Fruit fly (Drosophila melanogaster) whole organism, embryonic: Measurements from ENCODE around the gene CG10345.
A peak's percentile ranks its signal among the peaks of the same experiment; 100 is the strongest.

Experiments
- Atf6 ChIP-seq: fragments of 200-800 bp; sonication (Bioruptor generic); IDR thresholded peaks from 2 replicates; pipeline ENCODE4 v1.3.6; 2022; ENCODE audit warnings: missing biosample characterization, missing genetic modification characterization
- CG10209 ChIP-seq: fragments of 200-800 bp; sonication (Bioruptor generic); optimal IDR thresholded peaks from 3 replicates; lab custom pipeline; 2017; ENCODE audit warnings: missing biosample characterization, mild to moderate bottlenecking, missing genetic modification characterization, missing genetic modification reagents
- CG11696 ChIP-seq: fragments of 200-800 bp; sonication (Bioruptor generic); IDR thresholded peaks from 2 replicates; pipeline ENCODE4 v1.3.6; 2022; ENCODE audit warnings: missing biosample characterization, missing genetic modification characterization
- CG14710 ChIP-seq: fragments of 200-800 bp; sonication (Bioruptor generic); optimal IDR thresholded peaks from 3 replicates; lab custom pipeline; 2019; ENCODE audit warnings: missing biosample characterization, mild to moderate bottlenecking, missing genetic modification characterization, moderate library complexity
- CG1602 ChIP-seq: fragments of 200-800 bp; sonication (Bioruptor generic); optimal IDR thresholded peaks from 3 replicates; lab custom pipeline; 2016; ENCODE audit warnings: missing biosample characterization, missing genetic modification characterization
- CG17361 ChIP-seq: fragments of 200-800 bp; sonication (Bioruptor generic); IDR thresholded peaks from 3 replicates; pipeline ENCODE4 v1.3.6; 2022; ENCODE audit warnings: missing biosample characterization, missing genetic modification characterization
- CG17385 ChIP-seq: fragments of 200-800 bp; sonication (Bioruptor generic); optimal IDR thresholded peaks from 3 replicates; lab custom pipeline; 2018; ENCODE audit warnings: missing biosample characterization, mild to moderate bottlenecking, missing genetic modification characterization
- CG17612 ChIP-seq: fragments of 200-800 bp; sonication (Bioruptor generic); IDR thresholded peaks from 2 replicates; pipeline ENCODE4 v1.3.6; 2022; ENCODE audit warnings: missing biosample characterization, missing genetic modification characterization
- CG1792 ChIP-seq: fragments of 200-800 bp; sonication (Bioruptor generic); optimal IDR thresholded peaks from 2 replicates; lab custom pipeline; 2016; ENCODE audit warnings: missing biosample characterization, missing genetic modification characterization
- CG18011 ChIP-seq: fragments of 200-800 bp; sonication (Bioruptor generic); optimal IDR thresholded peaks from 2 replicates; lab custom pipeline; 2017; ENCODE audit warnings: missing biosample characterization, missing genetic modification characterization, mild to moderate bottlenecking, moderate library complexity, missing genotype
- CG2116 ChIP-seq: fragments of 200-800 bp; sonication (Bioruptor generic); optimal IDR thresholded peaks from 3 replicates; lab custom pipeline; 2018; ENCODE audit warnings: missing biosample characterization, mild to moderate bottlenecking, missing genetic modification characterization
- CG4404 ChIP-seq: fragments of 200-800 bp; sonication (Bioruptor generic); IDR thresholded peaks from 2 replicates; pipeline ENCODE4 v1.3.6; 2022; ENCODE audit warnings: missing biosample characterization, missing genetic modification characterization
- CG6689 ChIP-seq: fragments of 200-800 bp; sonication (Bioruptor generic); IDR thresholded peaks from 2 replicates; pipeline ENCODE4 v1.3.6; 2022; ENCODE audit warnings: missing biosample characterization, missing genetic modification characterization
- CG6765 ChIP-seq: fragments of 200-800 bp; sonication (Bioruptor generic); optimal IDR thresholded peaks from 3 replicates; lab custom pipeline; 2017; ENCODE audit warnings: missing biosample characterization, mild to moderate bottlenecking, missing genetic modification characterization
- CG7928 ChIP-seq: fragments of 200-800 bp; sonication (Bioruptor generic); optimal IDR thresholded peaks from 2 replicates; lab custom pipeline; 2017; ENCODE audit warnings: missing biosample characterization, mild to moderate bottlenecking, missing genetic modification characterization
- CG7987 ChIP-seq: fragments of 200-800 bp; sonication (Bioruptor generic); optimal IDR thresholded peaks from 2 replicates; lab custom pipeline; 2018; ENCODE audit warnings: missing biosample characterization, mild to moderate bottlenecking, missing genetic modification characterization, moderate library complexity
- CG8388 ChIP-seq: fragments of 200-800 bp; sonication (Bioruptor generic); optimal IDR thresholded peaks from 2 replicates; lab custom pipeline; 2019; ENCODE audit warnings: missing biosample characterization, mild to moderate bottlenecking, missing genetic modification characterization, moderate library complexity
- CHES-1-like ChIP-seq: fragments of 200-800 bp; sonication (Bioruptor generic); optimal IDR thresholded peaks from 2 replicates; lab custom pipeline; 2016; ENCODE audit warnings: missing biosample characterization, missing genetic modification characterization
- CoRest ChIP-seq: fragments of 200-800 bp; sonication (Bioruptor generic); optimal IDR thresholded peaks from 3 replicates; lab custom pipeline; 2018; ENCODE audit warnings: missing biosample characterization, mild to moderate bottlenecking, missing genetic modification characterization, moderate library complexity
- Dek ChIP-seq: fragments of 200-800 bp; sonication (Bioruptor generic); optimal IDR thresholded peaks from 3 replicates; lab custom pipeline; 2019; ENCODE audit warnings: missing biosample characterization, mild to moderate bottlenecking, missing genetic modification characterization, moderate library complexity
- Drgx ChIP-seq: fragments of 200-800 bp; sonication (Bioruptor generic); IDR thresholded peaks from 2 replicates; pipeline ENCODE4 v1.3.6; 2022; ENCODE audit warnings: missing biosample characterization, missing genetic modification characterization
- Fer2 ChIP-seq: fragments of 200-800 bp; sonication (Bioruptor generic); optimal IDR thresholded peaks from 2 replicates; lab custom pipeline; 2018; ENCODE audit warnings: missing biosample characterization, mild to moderate bottlenecking, missing genetic modification characterization, moderate library complexity
- Gug ChIP-seq: fragments of 200-800 bp; sonication (Bioruptor generic); IDR thresholded peaks from 4 replicates; pipeline ENCODE4 v1.3.6; 2022; ENCODE audit warnings: missing biosample characterization, missing genetic modification characterization
- Hr39 ChIP-seq: fragments of >200 bp; optimal IDR thresholded peaks from 2 replicates; lab custom pipeline; 2017
- Hsf ChIP-seq: fragments of 200-800 bp; sonication (Bioruptor generic); optimal IDR thresholded peaks from 3 replicates; lab custom pipeline; 2016; ENCODE audit warnings: missing biosample characterization, missing genetic modification characterization
- Meics ChIP-seq: fragments of 200-800 bp; sonication (Bioruptor generic); optimal IDR thresholded peaks from 2 replicates; lab custom pipeline; 2017; ENCODE audit warnings: missing biosample characterization, mild to moderate bottlenecking, missing genetic modification characterization
- Nf-YA ChIP-seq: fragments of 200-800 bp; sonication (Bioruptor generic); IDR thresholded peaks from 2 replicates; pipeline ENCODE4 v1.3.6; 2022; ENCODE audit warnings: missing biosample characterization, missing genetic modification characterization
- Oli ChIP-seq: fragments of 200-800 bp; sonication (Bioruptor generic); optimal IDR thresholded peaks from 2 replicates; lab custom pipeline; 2018; ENCODE audit warnings: missing biosample characterization, mild to moderate bottlenecking, missing genetic modification characterization, moderate library complexity
- Usf ChIP-seq: fragments of 200-800 bp; sonication (Bioruptor generic); optimal IDR thresholded peaks from 2 replicates; lab custom pipeline; 2017; ENCODE audit warnings: missing genotype, missing biosample characterization, missing genetic modification characterization
- YL-1 ChIP-seq: fragments of 200-800 bp; sonication (Bioruptor generic); optimal IDR thresholded peaks from 3 replicates; lab custom pipeline; 2017; ENCODE audit warnings: missing biosample characterization, mild to moderate bottlenecking, missing genetic modification characterization
- cg ChIP-seq: fragments of 200-800 bp; sonication (Bioruptor generic); optimal IDR thresholded peaks from 3 replicates; lab custom pipeline; 2019; ENCODE audit warnings: missing biosample characterization, mild to moderate bottlenecking, missing genetic modification characterization, moderate library complexity
- dan ChIP-seq: fragments of 200-800 bp; sonication (Bioruptor generic); IDR thresholded peaks from 2 replicates; pipeline ENCODE4 v1.3.6; 2022; ENCODE audit warnings: missing biosample characterization, missing genetic modification characterization
- emc ChIP-seq: fragments of 200-800 bp; sonication (Bioruptor generic); optimal IDR thresholded peaks from 2 replicates; lab custom pipeline; 2016; ENCODE audit warnings: missing biosample characterization, missing genetic modification characterization
- ems ChIP-seq: fragments of 200-800 bp; sonication (Bioruptor generic); optimal IDR thresholded peaks from 3 replicates; lab custom pipeline; 2016; ENCODE audit warnings: missing biosample characterization, missing genetic modification characterization
- fru ChIP-seq: fragments of >200 bp; optimal IDR thresholded peaks from 2 replicates; lab custom pipeline; 2017
- gem ChIP-seq: fragments of 200-800 bp; sonication (Bioruptor generic); optimal IDR thresholded peaks from 2 replicates; lab custom pipeline; 2019; ENCODE audit warnings: missing biosample characterization, mild to moderate bottlenecking, missing genetic modification characterization, moderate library complexity
- gsb ChIP-seq: fragments of 200-800 bp; sonication (Bioruptor generic); IDR thresholded peaks from 2 replicates; pipeline ENCODE4 v1.3.6; 2022; ENCODE audit warnings: missing biosample characterization, missing genetic modification characterization
- her ChIP-seq: fragments of 200-800 bp; sonication (Bioruptor generic); optimal IDR thresholded peaks from 2 replicates; lab custom pipeline; 2016; ENCODE audit warnings: missing biosample characterization, missing genetic modification characterization
- hth ChIP-seq: fragments of >200 bp; optimal IDR thresholded peaks from 2 replicates; lab custom pipeline; 2017; ENCODE audit warnings: inconsistent platforms
- jumu ChIP-seq: fragments of 200-800 bp; sonication (Bioruptor generic); optimal IDR thresholded peaks from 3 replicates; lab custom pipeline; 2016; ENCODE audit warnings: missing biosample characterization, missing genetic modification characterization
- klu ChIP-seq: fragments of 200-800 bp; sonication (Bioruptor generic); IDR thresholded peaks from 2 replicates; pipeline ENCODE4 v1.3.6; 2022; ENCODE audit warnings: missing biosample characterization, missing genetic modification characterization
- luna ChIP-seq: fragments of 200-800 bp; sonication (Bioruptor generic); optimal IDR thresholded peaks from 2 replicates; lab custom pipeline; 2016; ENCODE audit warnings: missing biosample characterization, missing genetic modification characterization
- mld ChIP-seq: fragments of 200-800 bp; sonication (Bioruptor generic); IDR thresholded peaks from 3 replicates; pipeline ENCODE4 v1.3.6; 2022; ENCODE audit warnings: missing biosample characterization, missing genetic modification characterization; ENCODE audit not compliant: partially characterized antibody
- odd ChIP-seq: fragments of 200-800 bp; sonication (Bioruptor generic); optimal IDR thresholded peaks from 2 replicates; lab custom pipeline; 2017; ENCODE audit warnings: missing biosample characterization, mild to moderate bottlenecking, missing genetic modification characterization
- sd ChIP-seq: fragments of 200-800 bp; sonication (Bioruptor generic); optimal IDR thresholded peaks from 3 replicates; lab custom pipeline; 2018; ENCODE audit warnings: missing biosample characterization, mild to moderate bottlenecking, missing genetic modification characterization, moderate library complexity
- seq ChIP-seq: fragments of 200-800 bp; sonication (Bioruptor generic); IDR thresholded peaks from 2 replicates; pipeline ENCODE4 v1.3.6; 2022; ENCODE audit warnings: missing biosample characterization, missing genetic modification characterization
- slou ChIP-seq: fragments of 200-800 bp; sonication (Bioruptor generic); optimal IDR thresholded peaks from 3 replicates; lab custom pipeline; 2016; ENCODE audit warnings: missing biosample characterization, missing genetic modification characterization
- tio ChIP-seq: fragments of 200-800 bp; sonication (Bioruptor generic); optimal IDR thresholded peaks from 2 replicates; lab custom pipeline; 2017; ENCODE audit warnings: missing biosample characterization, missing genetic modification characterization, inconsistent platforms
- vvl ChIP-seq: fragments of 200-800 bp; sonication (Bioruptor generic); IDR thresholded peaks from 2 replicates; pipeline ENCODE4 v1.3.6; 2022; ENCODE audit warnings: missing biosample characterization, missing genetic modification characterization
- zen2 ChIP-seq: fragments of 200-800 bp; sonication (Bioruptor generic); IDR thresholded peaks from 3 replicates; pipeline ENCODE4 v1.3.6; 2022; ENCODE audit warnings: missing biosample characterization, missing genetic modification characterization; ENCODE audit not compliant: partially characterized antibody
- zfh1 ChIP-seq: fragments of 200-800 bp; sonication (Bioruptor generic); IDR thresholded peaks from 3 replicates; pipeline ENCODE4 v1.3.6; 2022; ENCODE audit warnings: missing biosample characterization, missing genetic modification characterization

The CG10345 gene

dm6 chr3R:16646952-16647715 lies 42.5 kb upstream of the CG10345 start, which contains the start of the genes CG10324 and CCT3 (continued):
- TF ChIP-seq Fer2 (peak; percentile 77), jumu (GFP tag; lab: Kevin White, UChicago) (peak; percentile 10), Meics (GFP tag; lab: Kevin White, UChicago) (peak; percentile 79), slou (GFP tag; lab: Kevin White, UChicago) (peak; percentile 25), CG17361 (GFP tag; lab: Robert Waterston, UW) (peak; percentile 87), hth (no peak), fru (no peak), gem (tag; lab: Kevin White, UChicago) (peak; percentile 85), CHES-1-like (GFP tag; lab: Kevin White, UChicago) (no peak), Atf6 (GFP tag; lab: Robert Waterston, UW) (peak; percentile 64; the same call in 1 of the 2 replicates), CG17385 (GFP tag; lab: Kevin White, UChicago) (peak; percentile 78), CG11696 (GFP tag; lab: Robert Waterston, UW) (no peak), Gug (no peak), cg (GFP tag; lab: Kevin White, UChicago) (no peak), vvl (GFP tag; lab: Robert Waterston, UW) (peak; percentile 77), seq (GFP tag; lab: Robert Waterston, UW) (peak; percentile 40; the same call in 1 of the 2 replicates), CG10209 (peak; percentile 71), CG6689 (GFP tag; lab: Robert Waterston, UW) (peak; percentile 59; the same call in 1 of the 2 replicates), CG7928 (peak; percentile 26), CoRest (tag; lab: Kevin White, UChicago) (peak; percentile 87), Nf-YA (GFP tag; lab: Robert Waterston, UW) (no peak), CG6765 (peak; percentile 71), mld (no peak), CG4404 (GFP tag; lab: Robert Waterston, UW) (0 out of 2 replicates have a peak, but pooled peaks have one; percentile 17), zfh1 (GFP tag; lab: Robert Waterston, UW) (peak; percentile 66; the same call in 2 of the 3 replicates), luna (GFP tag; lab: Kevin White, UChicago) (no peak), gsb (GFP tag; lab: Robert Waterston, UW) (no peak), Hsf (GFP tag; lab: Kevin White, UChicago) (peak; percentile 66), klu (GFP tag; lab: Robert Waterston, UW) (no peak), CG1602 (GFP tag; lab: Kevin White, UChicago) (peak; percentile 69), Drgx (GFP tag; lab: Robert Waterston, UW) (peak; percentile 67), Oli (tag; lab: Kevin White, UChicago) (peak; percentile 4), Usf (GFP tag; lab: Kevin White, UChicago) (peak; percentile 9), tio (GFP tag; lab: Kevin White, UChicago) (no peak), zen2 (GFP tag; lab: Robert Waterston, UW) (peak; percentile 49; the same call in 1 of the 3 replicates), sd (tag; lab: Kevin White, UChicago) (no peak), Hr39 (lab: Kevin White, UChicago) (no peak), CG17612 (no peak), YL-1 (GFP tag; lab: Kevin White, UChicago) (no peak), CG7987 (GFP tag; lab: Kevin White, UChicago) (no peak), CG8388 (GFP tag; lab: Kevin White, UChicago) (peak; percentile 55), emc (GFP tag; lab: Kevin White, UChicago) (no peak), CG1792 (GFP tag; lab: Kevin White, UChicago) (peak; percentile 9), Dek (tag; lab: Kevin White, UChicago) (peak; percentile 67), CG2116 (GFP tag; lab: Kevin White, UChicago) (peak; percentile 70), dan (GFP tag; lab: Robert Waterston, UW) (no peak), ems (peak; percentile 5), CG14710 (peak; percentile 65), odd (GFP tag; lab: Kevin White, UChicago) (no peak), her (GFP tag; lab: Kevin White, UChicago) (no peak), CG18011 (GFP tag; lab: Kevin White, UChicago) (peak; percentile 23)
